Fruit fly (Drosophila melanogaster): ENCODE results near the gene CG5850.

CG5850 gene

DNA sequence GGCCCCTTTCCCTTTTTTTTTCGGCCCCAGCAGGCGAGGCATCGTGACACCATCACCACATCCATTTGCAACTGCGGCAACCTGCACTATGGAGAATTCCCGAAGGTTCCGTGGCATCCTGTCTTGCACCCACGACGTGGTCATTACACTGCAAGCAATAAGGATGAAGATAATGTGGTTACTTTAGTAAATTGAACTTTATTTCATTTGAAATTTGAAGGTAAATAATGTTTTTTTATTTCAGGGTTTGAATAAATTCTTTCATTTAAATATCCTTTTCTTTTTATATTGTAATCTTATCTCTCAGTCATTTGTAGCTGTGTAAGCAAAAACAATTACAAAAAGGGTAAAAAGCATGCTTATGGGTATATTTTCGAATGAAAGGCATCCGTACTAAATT is 18.1 kb upstream of the CG5850 start:
- TF ChIP-seq CG17806 (tag; optimal IDR thresholded peaks at IDR 0.05): peak; percentile 72
- TF ChIP-seq Snoo (tag; optimal IDR thresholded peaks at IDR 0.05): peak; percentile 44
- no peak for TF ChIP-seq rn (GFP tag; IDR thresholded peaks at IDR 0.05)
- no peak for TF ChIP-seq CG32121 (GFP tag; IDR thresholded peaks at IDR 0.05)
- no peak for TF ChIP-seq fd96Ca (GFP tag; IDR thresholded peaks at IDR 0.05)
- no peak for TF ChIP-seq CG10348 (GFP tag; IDR thresholded peaks at IDR 0.05)
- peak; percentile 38 for TF ChIP-seq CG14655 (GFP tag; optimal IDR thresholded peaks at IDR 0.05)
- TF ChIP-seq Pif1A (GFP tag; optimal IDR thresholded peaks at IDR 0.05): peak; percentile 4
- TF ChIP-seq D1 (tag; optimal IDR thresholded peaks at IDR 0.05): no peak
- no peak for TF ChIP-seq Ets98B (GFP tag; IDR thresholded peaks at IDR 0.05)
- no peak for TF ChIP-seq CG4496 (GFP tag; IDR thresholded peaks at IDR 0.05)
- peak; percentile 54 for TF ChIP-seq CG15710 (tag; optimal IDR thresholded peaks at IDR 0.05)
- peak; percentile 57 for TF ChIP-seq CG9948 (tag; optimal IDR thresholded peaks at IDR 0.05)
- TF ChIP-seq gl (tag; optimal IDR thresholded peaks at IDR 0.05): peak; percentile 7
- TF ChIP-seq CG8301 (tag; optimal IDR thresholded peaks at IDR 0.05): peak; percentile 5
- TF ChIP-seq CG13204 (GFP tag; optimal IDR thresholded peaks at IDR 0.05): no peak
- TF ChIP-seq Pif1B (GFP tag; optimal IDR thresholded peaks at IDR 0.05): peak; percentile 4
- TF ChIP-seq EcR (GFP tag; optimal IDR thresholded peaks at IDR 0.05): no peak
- peak; percentile 72 for TF ChIP-seq CG8159 (tag; optimal IDR thresholded peaks at IDR 0.05)
- TF ChIP-seq CG12605 (GFP tag; IDR thresholded peaks at IDR 0.05): no peak
- TF ChIP-seq CG34367 (tag; optimal IDR thresholded peaks at IDR 0.05): no peak

DNA sequence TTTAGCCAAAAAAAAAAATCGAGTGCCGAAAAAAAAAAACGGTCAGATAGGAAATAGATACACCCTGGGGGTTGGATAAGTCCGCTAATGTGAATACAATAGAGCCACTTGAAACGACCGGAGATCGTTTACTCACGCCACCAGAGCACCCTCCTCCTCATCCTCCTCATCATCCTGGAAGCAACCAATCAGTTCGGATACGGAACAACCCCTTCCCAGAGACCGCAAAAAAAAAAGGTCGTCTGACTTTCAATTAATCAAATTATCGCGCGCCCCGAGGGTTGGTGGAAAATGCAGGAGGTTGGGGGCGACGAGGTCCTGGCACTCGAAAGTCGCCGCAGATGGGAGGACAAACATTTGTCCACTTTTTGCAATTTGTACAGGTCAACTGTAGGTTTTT is 8.9 kb upstream of the CG5850 start:
- TF ChIP-seq Snoo (tag; optimal IDR thresholded peaks at IDR 0.05): no peak
- no peak for TF ChIP-seq Pif1A (GFP tag; optimal IDR thresholded peaks at IDR 0.05)
- no peak for TF ChIP-seq gl (tag; optimal IDR thresholded peaks at IDR 0.05)
- no peak for TF ChIP-seq CG13204 (GFP tag; optimal IDR thresholded peaks at IDR 0.05)
- no peak for TF ChIP-seq CG8301 (tag; optimal IDR thresholded peaks at IDR 0.05)
- no peak for TF ChIP-seq CG32121 (GFP tag; IDR thresholded peaks at IDR 0.05)
- no peak for TF ChIP-seq CG15710 (tag; optimal IDR thresholded peaks at IDR 0.05)
- no peak for TF ChIP-seq Ets98B (GFP tag; IDR thresholded peaks at IDR 0.05)
- TF ChIP-seq CG9948 (tag; optimal IDR thresholded peaks at IDR 0.05): no peak
- TF ChIP-seq EcR (GFP tag; optimal IDR thresholded peaks at IDR 0.05): no peak
- no peak for TF ChIP-seq CG12605 (GFP tag; IDR thresholded peaks at IDR 0.05)

DNA sequence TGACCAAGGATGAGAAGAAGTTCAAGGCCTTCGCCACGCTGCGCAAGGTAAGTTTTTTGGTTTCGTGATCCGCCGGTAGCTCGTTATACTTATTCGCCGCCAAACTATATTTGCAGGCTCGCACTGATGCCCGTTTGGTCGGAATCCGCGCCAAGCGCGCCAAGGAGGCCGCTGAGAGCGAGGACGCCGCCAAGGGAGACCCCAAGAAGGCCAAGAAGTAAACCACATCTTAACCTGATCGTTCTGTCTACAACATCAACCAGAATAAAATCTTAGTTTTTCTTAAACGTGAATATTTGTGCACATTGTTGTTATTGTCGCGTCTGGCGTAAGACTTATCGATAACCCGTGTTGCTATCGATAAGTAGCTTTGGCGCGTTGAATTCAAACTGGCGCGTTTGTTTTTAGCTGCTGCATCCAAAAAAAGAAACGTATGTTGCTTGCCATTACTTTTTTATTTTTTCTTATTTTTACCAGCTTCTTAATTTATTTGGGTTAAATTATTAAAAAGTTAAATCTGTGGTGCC is 4.5 kb upstream of the CG5850 start:
- no peak for TF ChIP-seq CG10348 (GFP tag; IDR thresholded peaks at IDR 0.05)
- no peak for TF ChIP-seq fd96Ca (GFP tag; IDR thresholded peaks at IDR 0.05)
- no peak for TF ChIP-seq CG14655 (GFP tag; optimal IDR thresholded peaks at IDR 0.05)
- TF ChIP-seq CG4496 (GFP tag; IDR thresholded peaks at IDR 0.05): no peak
- no peak for TF ChIP-seq rn (GFP tag; IDR thresholded peaks at IDR 0.05)
- no peak for TF ChIP-seq CG12605 (GFP tag; IDR thresholded peaks at IDR 0.05)
- no peak for TF ChIP-seq CG17806 (tag; optimal IDR thresholded peaks at IDR 0.05)
- no peak for TF ChIP-seq Pif1B (GFP tag; optimal IDR thresholded peaks at IDR 0.05)
- no peak for TF ChIP-seq CG8159 (tag; optimal IDR thresholded peaks at IDR 0.05)
- TF ChIP-seq Pif1A (GFP tag; optimal IDR thresholded peaks at IDR 0.05): no peak
- TF ChIP-seq Snoo (tag; optimal IDR thresholded peaks at IDR 0.05): no peak
- TF ChIP-seq CG8301 (tag; optimal IDR thresholded peaks at IDR 0.05): no peak
- TF ChIP-seq gl (tag; optimal IDR thresholded peaks at IDR 0.05): no peak
- no peak for TF ChIP-seq Ets98B (GFP tag; IDR thresholded peaks at IDR 0.05)
- TF ChIP-seq D1 (tag; optimal IDR thresholded peaks at IDR 0.05): no peak
- no peak for TF ChIP-seq CG13204 (GFP tag; optimal IDR thresholded peaks at IDR 0.05)

DNA sequence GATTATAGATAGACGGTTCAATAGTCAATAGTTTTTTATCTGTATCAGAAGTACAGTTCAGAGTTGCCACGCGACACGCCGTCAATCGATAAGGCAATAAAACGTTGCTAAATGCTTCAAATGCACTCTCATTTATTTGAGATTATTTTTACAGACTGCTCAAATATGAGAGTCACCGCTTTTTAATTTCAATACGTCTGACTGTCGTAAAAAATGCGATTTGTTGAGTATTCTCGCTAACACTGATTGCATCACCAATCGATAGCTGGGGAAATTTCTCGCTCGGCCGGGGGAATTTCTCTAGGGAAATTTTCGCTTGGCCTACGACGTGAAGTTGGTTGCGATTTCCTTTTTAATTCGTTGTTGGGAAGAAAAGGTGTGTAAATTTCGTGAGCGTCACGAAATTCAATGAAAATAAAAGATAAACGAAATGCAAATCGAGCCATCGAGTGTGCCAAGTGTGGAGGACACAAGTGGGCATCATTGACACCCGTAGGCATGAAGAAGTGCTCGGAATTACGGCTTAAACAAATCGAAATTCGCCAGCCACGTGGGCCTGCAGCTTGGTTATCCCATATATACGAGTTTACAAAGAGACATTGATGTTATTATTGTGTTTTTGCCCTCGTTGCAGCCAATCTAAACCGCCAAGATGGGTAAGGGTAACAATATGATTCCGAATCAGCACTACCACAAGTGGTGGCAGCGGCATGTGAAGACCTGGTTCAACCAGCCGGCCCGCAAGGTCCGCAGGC is 3.4 kb upstream of the CG5850 start, which contains the start of the genes Dref and RpL13:
Gene Dref, minus strand, starts transcription at position 247 of the 755 bp plus-strand sequence.
Gene RpL13, plus strand, starts transcription at position 331 of the 755 bp plus-strand sequence.
- TF ChIP-seq D1 (tag; optimal IDR thresholded peaks at IDR 0.05) (no peak), CG4496 (GFP tag; IDR thresholded peaks at IDR 0.05) (peak; percentile 86), Ets98B (GFP tag; IDR thresholded peaks at IDR 0.05) (peak; percentile 49), gl (tag; optimal IDR thresholded peaks at IDR 0.05) (peak; percentile 78), CG10348 (GFP tag; IDR thresholded peaks at IDR 0.05) (no peak), CG8159 (tag; optimal IDR thresholded peaks at IDR 0.05) (peak; percentile 60), rn (GFP tag; IDR thresholded peaks at IDR 0.05) (no peak), CG15710 (tag; optimal IDR thresholded peaks at IDR 0.05) (peak; percentile 74), CG9948 (tag; optimal IDR thresholded peaks at IDR 0.05) (peak; percentile 24), CG14655 (GFP tag; optimal IDR thresholded peaks at IDR 0.05) (no peak), CG12605 (GFP tag; IDR thresholded peaks at IDR 0.05) (peak; percentile 77), CG17806 (tag; optimal IDR thresholded peaks at IDR 0.05) (peak; percentile 38), CG34367 (tag; optimal IDR thresholded peaks at IDR 0.05) (peak; percentile 76), CG32121 (GFP tag; IDR thresholded peaks at IDR 0.05) (peak; percentile 35; the same call in 1 of the 2 replicates), Pif1B (GFP tag; optimal IDR thresholded peaks at IDR 0.05) (no peak), Snoo (tag; optimal IDR thresholded peaks at IDR 0.05) (peak; percentile 89), fd96Ca (GFP tag; IDR thresholded peaks at IDR 0.05) (peak; percentile 57), CG8301 (tag; optimal IDR thresholded peaks at IDR 0.05) (peak; percentile 51), CG13204 (GFP tag; optimal IDR thresholded peaks at IDR 0.05) (no peak), EcR (GFP tag; optimal IDR thresholded peaks at IDR 0.05) (peak; percentile 11), Pif1A (GFP tag; optimal IDR thresholded peaks at IDR 0.05) (no peak)

DNA sequence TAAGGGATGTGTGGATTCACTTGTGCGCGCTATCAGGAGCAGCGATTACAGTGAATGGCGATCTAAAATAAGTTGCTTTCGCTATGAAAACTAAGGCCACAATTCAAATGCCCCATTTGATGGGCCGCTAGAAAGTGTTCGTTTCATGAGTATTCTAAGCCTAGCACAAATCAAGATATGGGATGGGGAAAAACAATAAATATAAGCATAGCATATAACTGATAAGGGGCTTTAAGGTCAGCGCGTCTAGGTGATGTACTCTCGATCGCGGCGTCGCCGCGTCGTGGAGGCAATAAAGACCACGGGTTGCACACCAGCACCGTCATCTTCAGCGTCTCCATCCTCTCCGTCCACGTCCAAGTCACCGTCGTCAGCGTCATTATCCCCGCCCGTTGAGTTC is 3.0 kb downstream of the CG5850 start:
- TF ChIP-seq EcR (GFP tag; optimal IDR thresholded peaks at IDR 0.05) (peak; percentile 47), Snoo (tag; optimal IDR thresholded peaks at IDR 0.05) (no peak), rn (GFP tag; IDR thresholded peaks at IDR 0.05) (no peak), CG32121 (GFP tag; IDR thresholded peaks at IDR 0.05) (no peak)

Data from whole organism, pupa.